Worm (Caenorhabditis elegans): ENCODE results near the gene atg-7.

The atg-7 gene

ce11 chrIV:11080823-11081285 is at the start of gene atg-7:
Gene atg-7 (minus strand): TSS chrIV:11081055.
- TF ChIP-seq aly-1 (tag; optimal IDR thresholded peaks at IDR 0.05) (no peak), ets-7 (tag; optimal IDR thresholded peaks at IDR 0.05) (no peak), hnd-1 (tag; optimal IDR thresholded peaks at IDR 0.05) (no peak), ama-1 (optimal IDR thresholded peaks at IDR 0.05) (no peak), hmg-4 (GFP tag; optimal IDR thresholded peaks at IDR 0.05) (no peak), scrt-1 (GFP tag; IDR thresholded peaks at IDR 0.05) (no peak), flt-1 (GFP tag; IDR thresholded peaks at IDR 0.05) (no peak), ceh-13 (GFP tag; optimal IDR thresholded peaks at IDR 0.05) (no peak), tbx-37 (GFP tag; conservative IDR thresholded peaks at IDR 0.05) (no peak)

- TF ChIP-seq flt-1 (GFP tag; IDR thresholded peaks at IDR 0.05) (no peak), ets-7 (tag; optimal IDR thresholded peaks at IDR 0.05) (no peak), tbx-11 (GFP tag; IDR thresholded peaks at IDR 0.05) (no peak), ceh-13 (GFP tag; optimal IDR thresholded peaks at IDR 0.05) (no peak), B0310.2 (tag; optimal IDR thresholded peaks at IDR 0.05) (no peak), tbx-37 (GFP tag; conservative IDR thresholded peaks at IDR 0.05) (no peak), hnd-1 (tag; optimal IDR thresholded peaks at IDR 0.05) (no peak), aly-1 (tag; optimal IDR thresholded peaks at IDR 0.05) (no peak), ama-1 (optimal IDR thresholded peaks at IDR 0.05) (no peak), pes-1 (GFP tag; IDR thresholded peaks at IDR 0.05) (no peak), sea-1 (GFP tag; conservative IDR thresholded peaks at IDR 0.05) (no peak), tra-4 (tag; optimal IDR thresholded peaks at IDR 0.05) (no peak), hmbx-1 (tag; optimal IDR thresholded peaks at IDR 0.05) (no peak)
Observed at ce11 chrIV:11126028-11126427, 45.2 kb upstream of the atg-7 start.

DNA sequence TGAATTAATAATTGTTTCAGACTA is 45.0 kb upstream of the atg-7 start, which contains the start of gene swsn-4:
TSS of gene swsn-4 (plus strand) at position 21 of the 24 bp plus-strand sequence.
- TF ChIP-seq aly-1 (tag; optimal IDR thresholded peaks at IDR 0.05) (no peak), pes-1 (GFP tag; IDR thresholded peaks at IDR 0.05) (no peak), hnd-1 (tag; optimal IDR thresholded peaks at IDR 0.05) (no peak), hmg-4 (GFP tag; optimal IDR thresholded peaks at IDR 0.05) (no peak), ceh-13 (GFP tag; optimal IDR thresholded peaks at IDR 0.05) (no peak), B0310.2 (tag; optimal IDR thresholded peaks at IDR 0.05) (no peak), ceh-36 (tag; optimal IDR thresholded peaks at IDR 0.05) (no peak), ets-7 (tag; optimal IDR thresholded peaks at IDR 0.05) (no peak), ama-1 (optimal IDR thresholded peaks at IDR 0.05) (no peak), tbx-11 (GFP tag; IDR thresholded peaks at IDR 0.05) (no peak), hmbx-1 (tag; optimal IDR thresholded peaks at IDR 0.05) (no peak), flt-1 (GFP tag; IDR thresholded peaks at IDR 0.05) (no peak), sea-1 (GFP tag; conservative IDR thresholded peaks at IDR 0.05) (no peak), F13C5.2 (tag; optimal IDR thresholded peaks at IDR 0.05) (no peak), tra-4 (tag; optimal IDR thresholded peaks at IDR 0.05) (no peak), scrt-1 (GFP tag; IDR thresholded peaks at IDR 0.05) (no peak), tbx-37 (GFP tag; conservative IDR thresholded peaks at IDR 0.05) (no peak)

DNA sequence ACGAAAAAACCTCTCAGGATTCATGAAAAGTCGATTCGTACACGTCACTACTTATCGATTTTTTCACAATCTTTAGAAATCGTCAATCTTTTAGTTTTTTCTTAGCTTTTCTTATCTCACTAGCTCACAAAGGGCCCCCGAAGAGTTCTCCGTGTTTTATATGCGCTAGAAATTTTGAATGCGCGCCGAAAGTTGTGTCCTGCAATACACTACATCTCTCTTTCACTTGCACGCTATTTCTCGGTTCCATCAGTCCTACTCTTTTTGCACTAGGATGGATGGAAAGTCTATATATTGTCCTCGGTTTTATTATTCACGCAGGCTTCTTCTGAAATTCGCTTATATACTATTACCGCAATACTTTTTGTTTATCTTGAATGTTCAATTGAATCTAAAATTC is 44.7 kb upstream of the atg-7 start:
- TF ChIP-seq B0310.2 (tag; optimal IDR thresholded peaks at IDR 0.05) (no peak), sea-1 (GFP tag; conservative IDR thresholded peaks at IDR 0.05) (no peak), F13C5.2 (tag; optimal IDR thresholded peaks at IDR 0.05) (no peak), pes-1 (GFP tag; IDR thresholded peaks at IDR 0.05) (no peak), hmg-4 (GFP tag; optimal IDR thresholded peaks at IDR 0.05) (no peak), hmbx-1 (tag; optimal IDR thresholded peaks at IDR 0.05) (no peak), ceh-36 (tag; optimal IDR thresholded peaks at IDR 0.05) (no peak)

- TF ChIP-seq tbx-11 (GFP tag; IDR thresholded peaks at IDR 0.05) (no peak), F13C5.2 (tag; optimal IDR thresholded peaks at IDR 0.05) (peak; percentile 6), sea-1 (GFP tag; conservative IDR thresholded peaks at IDR 0.05) (no peak), pes-1 (GFP tag; IDR thresholded peaks at IDR 0.05) (no peak)
Observed at ce11 chrIV:11125200-11125599, 44.3 kb upstream of the atg-7 start.

DNA sequence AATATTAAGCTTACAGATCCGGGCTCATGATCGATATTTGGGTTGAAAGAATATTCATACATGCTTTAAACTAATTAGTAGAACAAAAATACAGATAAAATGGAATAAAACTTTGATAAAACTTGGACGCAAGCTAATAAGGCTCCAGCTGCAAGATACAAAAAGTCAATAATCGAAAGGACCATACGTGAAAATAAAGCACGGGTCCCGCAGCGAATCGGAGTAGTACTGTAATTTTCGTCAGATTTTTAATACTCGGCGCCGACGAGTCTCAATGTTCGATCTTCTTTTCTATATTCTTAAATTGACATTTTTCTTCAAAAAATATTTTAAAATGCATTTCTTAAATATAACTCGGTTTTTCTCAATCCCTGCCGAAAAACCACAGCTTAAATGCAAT is 43.8 kb upstream of the atg-7 start, which contains the start of gene spo-11:
TSS of gene spo-11 (minus strand) at position 189 of the 400 bp plus-strand sequence.
- no peak for TF ChIP-seq F13C5.2 (tag; optimal IDR thresholded peaks at IDR 0.05)
- no peak for TF ChIP-seq aly-1 (tag; optimal IDR thresholded peaks at IDR 0.05)

ce11 chrIV:11119972-11120562 is 39.2 kb upstream of the atg-7 start:
- TF ChIP-seq tbx-11 (GFP tag; IDR thresholded peaks at IDR 0.05) (0 out of 2 replicates have a peak, but pooled peaks have one; percentile 51), aly-1 (tag; optimal IDR thresholded peaks at IDR 0.05) (no peak)

DNA sequence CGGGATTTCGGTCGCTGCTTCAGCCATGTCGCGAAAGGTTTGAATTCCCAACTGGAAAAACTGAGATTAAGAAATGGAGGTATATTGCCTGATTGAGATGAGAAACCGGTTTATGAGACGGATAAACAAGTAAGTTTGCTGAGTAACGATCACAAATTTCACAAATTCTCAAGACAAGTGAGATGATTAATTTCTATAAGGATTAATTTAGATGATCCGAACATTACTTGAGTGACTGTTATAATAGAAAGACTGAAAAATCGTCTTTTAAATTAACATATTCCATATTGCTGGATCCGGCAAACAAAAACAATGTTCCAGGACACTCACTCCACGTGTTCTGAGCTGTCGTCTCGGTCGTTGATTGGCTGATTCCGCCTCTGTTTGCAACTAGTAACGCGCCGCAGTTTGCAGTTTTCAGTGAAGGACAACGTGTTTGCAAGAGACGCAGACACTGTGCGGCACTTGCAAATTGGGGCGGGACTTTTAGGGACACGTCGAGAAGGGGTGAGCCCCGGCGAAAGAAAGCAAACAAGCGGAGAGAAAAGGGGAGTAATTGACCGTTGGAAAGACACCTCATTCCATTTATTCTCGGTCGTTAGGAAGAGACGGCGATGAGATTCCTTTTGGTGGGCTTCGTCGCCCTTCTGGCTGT is 38.1 kb upstream of the atg-7 start, which contains the start of the genes imp-2 and enpl-1:
TSS of gene imp-2 (minus strand) at position 51 of the 655 bp plus-strand sequence.
TSS of gene enpl-1 (plus strand) at position 462 of the 655 bp plus-strand sequence.
- TF ChIP-seq hnd-1 (tag; optimal IDR thresholded peaks at IDR 0.05) (no peak), sea-1 (GFP tag; conservative IDR thresholded peaks at IDR 0.05) (no peak), F13C5.2 (tag; optimal IDR thresholded peaks at IDR 0.05) (peak; percentile 86), aly-1 (tag; optimal IDR thresholded peaks at IDR 0.05) (peak; percentile 60), hmg-4 (GFP tag; optimal IDR thresholded peaks at IDR 0.05) (peak; percentile 68), tbx-11 (GFP tag; IDR thresholded peaks at IDR 0.05) (no peak), flt-1 (GFP tag; IDR thresholded peaks at IDR 0.05) (0 out of 2 replicates have a peak, but pooled peaks have one; percentile 36), pes-1 (GFP tag; IDR thresholded peaks at IDR 0.05) (no peak)

DNA sequence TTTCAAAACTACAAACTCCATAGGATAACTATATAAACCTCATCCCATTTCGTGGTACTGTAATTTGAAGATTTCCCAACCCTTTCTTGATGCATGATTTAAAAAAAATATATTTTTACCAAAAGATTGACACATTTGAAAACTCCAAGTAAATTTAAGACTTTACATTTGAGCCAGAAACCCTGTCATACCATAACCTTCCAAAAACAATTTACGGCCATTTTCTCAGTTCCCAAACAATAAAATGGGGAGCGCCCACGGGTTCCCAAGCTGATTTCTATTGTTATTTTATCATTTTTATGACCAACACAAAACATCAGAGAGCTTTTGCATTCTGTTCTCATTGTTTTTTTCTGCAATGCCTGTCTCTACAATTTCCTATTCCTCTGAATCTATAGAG is 31.8 kb upstream of the atg-7 start, which contains the start of gene clc-9:
TSS of gene clc-9 (plus strand) at position 301 of the 400 bp plus-strand sequence.
- TF ChIP-seq F13C5.2 (tag; optimal IDR thresholded peaks at IDR 0.05): no peak
- TF ChIP-seq flt-1 (GFP tag; IDR thresholded peaks at IDR 0.05): no peak
- no peak for TF ChIP-seq tbx-37 (GFP tag; conservative IDR thresholded peaks at IDR 0.05)
- no peak for TF ChIP-seq pes-1 (GFP tag; IDR thresholded peaks at IDR 0.05)
- TF ChIP-seq hnd-1 (tag; optimal IDR thresholded peaks at IDR 0.05): no peak
- TF ChIP-seq hmg-4 (GFP tag; optimal IDR thresholded peaks at IDR 0.05): no peak
- TF ChIP-seq sea-1 (GFP tag; conservative IDR thresholded peaks at IDR 0.05): no peak
- no peak for TF ChIP-seq ama-1 (optimal IDR thresholded peaks at IDR 0.05)
- TF ChIP-seq tra-4 (tag; optimal IDR thresholded peaks at IDR 0.05): no peak
- no peak for TF ChIP-seq scrt-1 (GFP tag; IDR thresholded peaks at IDR 0.05)
- TF ChIP-seq ets-7 (tag; optimal IDR thresholded peaks at IDR 0.05): no peak
- no peak for TF ChIP-seq ceh-36 (tag; optimal IDR thresholded peaks at IDR 0.05)
- no peak for TF ChIP-seq ceh-13 (GFP tag; optimal IDR thresholded peaks at IDR 0.05)
- no peak for TF ChIP-seq tbx-11 (GFP tag; IDR thresholded peaks at IDR 0.05)
- no peak for TF ChIP-seq hmbx-1 (tag; optimal IDR thresholded peaks at IDR 0.05)
- TF ChIP-seq aly-1 (tag; optimal IDR thresholded peaks at IDR 0.05): no peak
- no peak for TF ChIP-seq B0310.2 (tag; optimal IDR thresholded peaks at IDR 0.05)

Data from whole organism, early embryonic.